Worm (Caenorhabditis elegans) whole organism, L4 larva: ENCODE data around the gene lgc-31.

Experiments
- F10B5.3 ChIP-seq: sonication (generic microtip); optimal IDR thresholded peaks from 2 replicates; lab custom pipeline; 2016; ENCODE audit warnings: mild to moderate bottlenecking, missing genetic modification characterization, missing compliant biosample characterization
- R02D3.7 ChIP-seq: fragments of 150-350 bp; sonication (generic microtip); optimal IDR thresholded peaks from 3 replicates; lab custom pipeline; 2014; ENCODE audit warnings: missing biosample characterization, missing genetic modification characterization
- T20F7.1 ChIP-seq: fragments of 200-800 bp; sonication (Bioruptor generic); optimal IDR thresholded peaks from 2 replicates; lab custom pipeline; 2018; ENCODE audit warnings: mild to moderate bottlenecking, missing genetic modification characterization, missing compliant biosample characterization
- T26A8.4 ChIP-seq: fragments of 200-800 bp; sonication (Bioruptor generic); IDR thresholded peaks from 2 replicates; pipeline ENCODE4 v1.3.6; 2022; ENCODE audit warnings: missing genetic modification characterization, missing compliant biosample characterization
- Y105C5A.15 ChIP-seq: fragments of 200-800 bp; sonication (Bioruptor generic); IDR thresholded peaks from 2 replicates; pipeline ENCODE4 v1.3.6; 2022; ENCODE audit warnings: missing genetic modification characterization, missing compliant biosample characterization
- Y48G9A.11 ChIP-seq: fragments of 200-800 bp; sonication (Bioruptor generic); IDR thresholded peaks from 2 replicates; pipeline ENCODE4 v1.3.6; 2022; ENCODE audit warnings: missing genetic modification reagents, missing genetic modification characterization, missing compliant biosample characterization
- Y5F2A.4 ChIP-seq: fragments of 200-800 bp; sonication (Bioruptor generic); optimal IDR thresholded peaks from 2 replicates; lab custom pipeline; 2018; ENCODE audit warnings: mild to moderate bottlenecking, missing genetic modification characterization, missing compliant biosample characterization
- aha-1 ChIP-seq: fragments of 150-350 bp; peaks from one replicate; lab custom pipeline; 2014; ENCODE audit warnings: missing biosample characterization, missing genetic modification characterization
- ama-1 ChIP-seq: fragments of 150-350 bp; optimal IDR thresholded peaks from 2 replicates; lab custom pipeline; 2014; ENCODE audit warnings: inconsistent platforms, mixed read lengths
- attf-4 ChIP-seq: sonication (generic microtip); optimal IDR thresholded peaks from 3 replicates; lab custom pipeline; 2017; ENCODE audit warnings: missing biosample characterization, missing genetic modification characterization
- ceh-32 ChIP-seq: sonication (generic microtip); optimal IDR thresholded peaks from 2 replicates; lab custom pipeline; 2016; ENCODE audit warnings: mild to moderate bottlenecking, missing genetic modification characterization, missing compliant biosample characterization; ENCODE audit not compliant: poor library complexity
- ceh-44 ChIP-seq: fragments of 200-800 bp; sonication (Bioruptor generic); IDR thresholded peaks from 2 replicates; pipeline ENCODE4 v1.3.6; 2022; ENCODE audit warnings: missing genetic modification reagents, missing genetic modification characterization, missing compliant biosample characterization
- ceh-62 ChIP-seq: sonication (generic microtip); optimal IDR thresholded peaks from 2 replicates; lab custom pipeline; 2017; ENCODE audit warnings: missing biosample characterization, missing genetic modification characterization
- ceh-82 ChIP-seq: sonication (generic microtip); optimal IDR thresholded peaks from 2 replicates; lab custom pipeline; 2017; ENCODE audit warnings: missing biosample characterization, missing genetic modification characterization
- cey-2 ChIP-seq: sonication (generic microtip); optimal IDR thresholded peaks from 3 replicates; lab custom pipeline; 2017; ENCODE audit warnings: missing genetic modification characterization, mild to moderate bottlenecking, missing compliant biosample characterization, antibody characterized with exemption, borderline replicate concordance; ENCODE audit not compliant: insufficient read depth
- ctbp-1 ChIP-seq: fragments of 200-800 bp; sonication (Bioruptor generic); IDR thresholded peaks from 2 replicates; pipeline ENCODE4 v1.3.6; 2022; ENCODE audit warnings: missing genetic modification reagents, missing genetic modification characterization, missing compliant biosample characterization
- daf-19 ChIP-seq: fragments of 200-800 bp; sonication (Bioruptor generic); conservative IDR thresholded peaks from 2 replicates; pipeline ENCODE4 v1.3.6; 2022; ENCODE audit warnings: missing genetic modification characterization, missing compliant biosample characterization
- daf-8 ChIP-seq: fragments of 200-800 bp; sonication (Bioruptor generic); IDR thresholded peaks from 2 replicates; pipeline ENCODE4 v1.3.6; 2022; ENCODE audit warnings: missing genetic modification characterization, missing compliant biosample characterization
- dmd-6 ChIP-seq: fragments of 200-800 bp; sonication (Bioruptor generic); IDR thresholded peaks from 2 replicates; pipeline ENCODE4 v1.3.6; 2022; ENCODE audit warnings: missing genetic modification reagents, missing genetic modification characterization, missing compliant biosample characterization
- dmd-8 ChIP-seq: fragments of 200-800 bp; sonication (Bioruptor generic); IDR thresholded peaks from 2 replicates; pipeline ENCODE4 v1.3.6; 2022; ENCODE audit warnings: missing genetic modification characterization, missing compliant biosample characterization
- dmd-9 ChIP-seq: fragments of 200-800 bp; sonication (Bioruptor generic); IDR thresholded peaks from 2 replicates; pipeline ENCODE4 v1.3.6; 2022; ENCODE audit warnings: missing genetic modification reagents, missing genetic modification characterization, missing compliant biosample characterization
- dpl-1 ChIP-seq: fragments of 150-350 bp; optimal IDR thresholded peaks from 2 replicates; lab custom pipeline; 2014; ENCODE audit warnings: missing biosample characterization, missing genetic modification reagents, missing genetic modification characterization
- egl-27 ChIP-seq: sonication (generic microtip); optimal IDR thresholded peaks from 3 replicates; lab custom pipeline; 2017; ENCODE audit warnings: missing biosample characterization, missing genetic modification reagents, missing genetic modification characterization
- egl-43 ChIP-seq: fragments of 200-800 bp; sonication (Bioruptor generic); IDR thresholded peaks from 2 replicates; pipeline ENCODE4 v1.3.6; 2022; ENCODE audit warnings: missing genetic modification reagents, missing genetic modification characterization, missing compliant biosample characterization
- hif-1 ChIP-seq, 2 experiments: sonication (generic microtip); optimal IDR thresholded peaks; 2 replicates each; lab custom pipeline; 2016 to 2017; ENCODE audit warnings: missing compliant biosample characterization in 2 of 2, missing genetic modification characterization in 2 of 2, missing genetic modification reagents in 2 of 2, missing genotype in 2 of 2, mild to moderate bottlenecking in 1 of 2
- hlh-30 ChIP-seq: sonication (generic microtip); optimal IDR thresholded peaks from 2 replicates; lab custom pipeline; 2017; ENCODE audit warnings: antibody characterized with exemption, mild to moderate bottlenecking, missing genetic modification characterization, missing compliant biosample characterization; ENCODE audit not compliant: insufficient read depth
- hmg-1.1 ChIP-seq: fragments of 200-800 bp; sonication (Bioruptor generic); IDR thresholded peaks from 2 replicates; pipeline ENCODE4 v1.3.6; 2022; ENCODE audit warnings: missing genetic modification reagents, missing genetic modification characterization, missing compliant biosample characterization
- jun-1 ChIP-seq: fragments of 150-350 bp; optimal IDR thresholded peaks from 2 replicates; lab custom pipeline; 2014; ENCODE audit warnings: missing biosample characterization, missing genetic modification reagents, missing genetic modification characterization
- lim-7 ChIP-seq: fragments of 200-800 bp; sonication (Bioruptor generic); IDR thresholded peaks from 2 replicates; pipeline ENCODE4 v1.3.6; 2022; ENCODE audit warnings: missing genetic modification characterization, missing compliant biosample characterization
- lir-3 ChIP-seq: sonication (generic microtip); optimal IDR thresholded peaks from 2 replicates; lab custom pipeline; 2016; ENCODE audit warnings: mild to moderate bottlenecking, missing genetic modification characterization, missing compliant biosample characterization
- lsy-2 ChIP-seq, 2 experiments: fragments of 150-350 bp in 1 of 2; sonication (generic microtip) in 1 of 2; optimal IDR thresholded peaks; 2 replicates each; lab custom pipeline; 2014 to 2017; ENCODE audit warnings: missing biosample characterization in 2 of 2, missing genetic modification characterization in 2 of 2
- mdl-1 ChIP-seq, 2 experiments: fragments of 150-350 bp in 1 of 2; sonication (generic microtip) in 1 of 2; optimal IDR thresholded peaks; 2 replicates each; lab custom pipeline; 2014 to 2017; ENCODE audit warnings: missing biosample characterization in 2 of 2, missing genetic modification characterization in 2 of 2
- mdt-29 ChIP-seq: fragments of 200-800 bp; sonication (Bioruptor generic); IDR thresholded peaks from 2 replicates; pipeline ENCODE4 v1.3.6; 2022; ENCODE audit warnings: missing genetic modification reagents, missing genetic modification characterization, missing compliant biosample characterization
- mep-1 ChIP-seq: fragments of 150-350 bp; sonication (generic microtip); optimal IDR thresholded peaks from 3 replicates; lab custom pipeline; 2014; ENCODE audit warnings: missing biosample characterization, missing genetic modification characterization
- mes-2 ChIP-seq: sonication (generic microtip); optimal IDR thresholded peaks from 2 replicates; lab custom pipeline; 2016; ENCODE audit warnings: missing genotype, mild to moderate bottlenecking, missing genetic modification characterization, missing compliant biosample characterization; ENCODE audit not compliant: poor library complexity, severe bottlenecking
- mxl-3 ChIP-seq: fragments of 200-800 bp; sonication (Bioruptor generic); optimal IDR thresholded peaks from 2 replicates; lab custom pipeline; 2018; ENCODE audit warnings: mild to moderate bottlenecking, missing genetic modification characterization, missing compliant biosample characterization
- nhr-11 ChIP-seq: fragments of 150-350 bp; optimal IDR thresholded peaks from 2 replicates; lab custom pipeline; 2014; ENCODE audit warnings: missing biosample characterization, missing genetic modification characterization
- nhr-111 ChIP-seq: fragments of 200-800 bp; sonication (Bioruptor generic); optimal IDR thresholded peaks from 2 replicates; lab custom pipeline; 2018; ENCODE audit warnings: mild to moderate bottlenecking, missing genetic modification characterization, missing compliant biosample characterization
- nhr-25 ChIP-seq: sonication (generic microtip); optimal IDR thresholded peaks from 2 replicates; lab custom pipeline; 2017; ENCODE audit warnings: missing genetic modification characterization, mild to moderate bottlenecking, missing compliant biosample characterization, antibody characterized with exemption, moderate library complexity, borderline replicate concordance; ENCODE audit not compliant: insufficient read depth
- nhr-6 ChIP-seq: fragments of 150-350 bp; optimal IDR thresholded peaks from 2 replicates; lab custom pipeline; 2014; ENCODE audit warnings: missing biosample characterization, missing genetic modification characterization
- nhr-77 ChIP-seq: fragments of 150-350 bp; optimal IDR thresholded peaks from 2 replicates; lab custom pipeline; 2014; ENCODE audit warnings: missing biosample characterization, missing genetic modification characterization
- pha-4 ChIP-seq, 2 experiments: fragments of 150-350 bp in 1 of 2; fragments of 200-800 bp in 1 of 2; sonication (Bioruptor generic) in 1 of 2; IDR thresholded peaks in 1 of 2; optimal IDR thresholded peaks in 1 of 2; 2 replicates each; pipeline versions ENCODE4 v1.3.6 to Lab custom; 2014 to 2022; ENCODE audit warnings: missing genetic modification characterization in 2 of 2, missing genetic modification reagents in 2 of 2, missing biosample characterization in 1 of 2, missing compliant biosample characterization in 1 of 2
- saeg-2 ChIP-seq: fragments of 200-800 bp; sonication (Bioruptor generic); IDR thresholded peaks from 2 replicates; pipeline ENCODE4 v1.3.6; 2022; ENCODE audit warnings: missing genetic modification reagents, missing genetic modification characterization, missing compliant biosample characterization
- skn-1 ChIP-seq: fragments of 150-350 bp; optimal IDR thresholded peaks from 2 replicates; lab custom pipeline; 2014; ENCODE audit warnings: missing biosample characterization, missing genetic modification characterization
- tag-97 ChIP-seq: fragments of 200-800 bp; sonication (Bioruptor generic); IDR thresholded peaks from 2 replicates; pipeline ENCODE4 v1.3.6; 2022; ENCODE audit warnings: missing genetic modification characterization, missing compliant biosample characterization
- tra-1 ChIP-seq: fragments of 200-800 bp; sonication (Bioruptor generic); IDR thresholded peaks from 2 replicates; pipeline ENCODE4 v1.3.6; 2022; ENCODE audit warnings: missing genetic modification reagents, missing genetic modification characterization, missing compliant biosample characterization
- unc-39 ChIP-seq: sonication (generic microtip); optimal IDR thresholded peaks from 2 replicates; lab custom pipeline; 2017; ENCODE audit warnings: missing biosample characterization, missing genetic modification characterization
- unc-62 ChIP-seq, 3 experiments: fragments of 150-350 bp in 1 of 3; sonication (generic microtip); optimal IDR thresholded peaks in 2 of 3; peaks in 1 of 3; 1 replicate in 1 of 3; 2 replicates in 2 of 3; lab custom pipeline; 2014 to 2017; ENCODE audit warnings: missing biosample characterization in 3 of 3, missing genetic modification characterization in 3 of 3, missing genetic modification reagents in 3 of 3, missing genotype in 1 of 3
- ztf-7 ChIP-seq: fragments of 150-350 bp; optimal IDR thresholded peaks from 2 replicates; lab custom pipeline; 2014; ENCODE audit warnings: missing biosample characterization, missing genetic modification characterization

lgc-31 gene

DNA sequence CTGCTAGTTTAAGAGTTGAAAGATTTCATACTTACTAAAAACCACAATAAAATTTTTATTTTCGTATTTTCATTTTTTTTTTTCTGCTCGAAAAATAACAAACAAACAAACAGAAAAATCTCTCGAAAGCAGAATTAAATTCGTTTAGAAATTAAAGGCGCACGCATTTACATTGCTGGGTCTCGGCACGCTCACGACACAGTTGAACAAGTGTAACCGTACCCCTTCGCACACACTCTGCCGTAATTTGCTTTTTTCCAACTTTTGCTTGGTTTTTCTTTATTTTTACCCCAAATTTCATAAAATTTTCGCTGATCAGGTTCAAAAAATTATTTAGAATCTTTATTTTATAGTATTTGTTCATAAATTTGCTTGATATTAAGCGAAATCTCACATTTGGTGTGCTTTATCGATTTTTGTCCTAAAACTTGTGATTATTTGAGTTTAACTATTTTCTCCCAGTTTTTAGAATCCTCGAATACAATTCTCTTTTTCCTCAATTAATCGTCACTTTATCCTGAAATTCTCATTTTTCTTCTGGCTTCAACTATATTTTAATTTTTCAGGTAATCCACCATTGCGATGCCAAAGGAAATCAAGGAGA, 10.1 kb downstream of the lgc-31 start, which contains the start of gene rpl-38 (continued):
- TF ChIP-seq dmd-8 (GFP tag; lab: Robert Waterston, UW) = no peak
- TF ChIP-seq jun-1 (tag; lab: Kevin White, UChicago) = no peak
- TF ChIP-seq mdt-29 (GFP tag; lab: Robert Waterston, UW) = no peak
- peak; percentile 94 for TF ChIP-seq mes-2 (tag; lab: Kevin White, UChicago)
- peak; percentile 44; the same call in 1 of the 2 replicates for TF ChIP-seq ctbp-1 (GFP tag; lab: Robert Waterston, UW)
- TF ChIP-seq Y48G9A.11 (GFP tag; lab: Robert Waterston, UW) = no peak
- TF ChIP-seq aha-1 (tag; lab: Kevin White, UChicago) = peak; percentile 87
- peak; percentile 42 for TF ChIP-seq nhr-6 (tag; lab: Kevin White, UChicago)
- TF ChIP-seq lsy-2 (tag; optimal IDR thresholded peaks at IDR 0.05; lab: Kevin White, UChicago) = peak; percentile 95 to 99
- TF ChIP-seq ceh-44 (GFP tag; lab: Robert Waterston, UW) = peak; percentile 35; the same call in 1 of the 2 replicates
- no peak for TF ChIP-seq nhr-25 (tag; lab: Kevin White, UChicago)
- TF ChIP-seq unc-39 (tag; lab: Kevin White, UChicago) = no peak
- TF ChIP-seq pha-4 (GFP tag; IDR thresholded peaks at IDR 0.05; lab: Robert Waterston, UW) = no peak
- peak; percentile 80 for TF ChIP-seq pha-4 (tag; optimal IDR thresholded peaks at IDR 0.05; lab: Kevin White, UChicago)
- peak in 1 of 2 experiments; percentile 62 for TF ChIP-seq hif-1 (tag; optimal IDR thresholded peaks at IDR 0.05; lab: Kevin White, UChicago)
- no peak for TF ChIP-seq nhr-111 (GFP tag; lab: Kevin White, UChicago)
- TF ChIP-seq ama-1 (lab: Kevin White, UChicago) = no peak
- no peak for TF ChIP-seq saeg-2 (GFP tag; lab: Robert Waterston, UW)
- TF ChIP-seq tra-1 (GFP tag; lab: Robert Waterston, UW) = no peak
- TF ChIP-seq egl-43 (GFP tag; lab: Robert Waterston, UW) = no peak
- no peak for TF ChIP-seq lim-7 (GFP tag; lab: Robert Waterston, UW)
- no peak for TF ChIP-seq mxl-3 (GFP tag; lab: Kevin White, UChicago)
- no peak for TF ChIP-seq egl-27
- TF ChIP-seq Y105C5A.15 (GFP tag; lab: Robert Waterston, UW) = no peak
- peak; percentile 60; the same call in 1 of the 2 replicates for TF ChIP-seq hmg-1.1 (GFP tag; lab: Robert Waterston, UW)
- no peak for TF ChIP-seq lir-3
- TF ChIP-seq T20F7.1 (GFP tag; lab: Kevin White, UChicago) = no peak
- no peak for TF ChIP-seq cey-2
- TF ChIP-seq Y5F2A.4 (GFP tag; lab: Kevin White, UChicago) = no peak
- TF ChIP-seq attf-4 (tag; lab: Kevin White, UChicago) = no peak
- TF ChIP-seq mep-1 = peak; percentile 83
- TF ChIP-seq dmd-9 = peak; percentile 58; the same call in 1 of the 2 replicates
- no peak for TF ChIP-seq mdl-1 (tag; optimal IDR thresholded peaks at IDR 0.05; lab: Kevin White, UChicago)
- TF ChIP-seq daf-8 (GFP tag; lab: Robert Waterston, UW) = no peak
- peak; percentile 56 for TF ChIP-seq F10B5.3
- peak; percentile 52; the same call in 1 of the 2 replicates for TF ChIP-seq dmd-6
- TF ChIP-seq daf-19 (GFP tag; lab: Robert Waterston, UW) = no peak
- TF ChIP-seq R02D3.7 = no peak
- no peak for TF ChIP-seq ztf-7
- no peak for TF ChIP-seq ceh-32 (tag; lab: Kevin White, UChicago)
- TF ChIP-seq hlh-30 = peak; percentile 76
- TF ChIP-seq nhr-77 = peak; percentile 83
- TF ChIP-seq ceh-82 = no peak
- TF ChIP-seq tag-97 (GFP tag; lab: Robert Waterston, UW) = no peak
- peak; percentile 80 for TF ChIP-seq dpl-1 (GFP tag; lab: Kevin White, UChicago)
- peak; percentile 63 for TF ChIP-seq nhr-11 (tag; lab: Kevin White, UChicago)
- TF ChIP-seq skn-1 (tag; lab: Kevin White, UChicago) = no peak
- no peak for TF ChIP-seq unc-62 (GFP tag; optimal IDR thresholded peaks at IDR 0.05 in 1 of 2; lab: Kevin White, UChicago)
- no peak for TF ChIP-seq unc-62 (tag; optimal IDR thresholded peaks at IDR 0.05; lab: Kevin White, UChicago)
- no peak for TF ChIP-seq ceh-62
- peak; percentile 55; the same call in 1 of the 2 replicates for TF ChIP-seq T26A8.4 (GFP tag; lab: Robert Waterston, UW)
